Worm (Caenorhabditis elegans) whole organism, L1 larva: Measurements from ENCODE around the gene slfl-4.

ENCODE experiments used
- C16A3.4 ChIP-seq: fragments of 150-350 bp; optimal IDR thresholded peaks from 2 replicates; lab custom pipeline; 2014; ENCODE audit warnings: missing biosample characterization, missing genetic modification characterization
- F16B12.6 ChIP-seq: fragments of 150-350 bp; optimal IDR thresholded peaks from 2 replicates; lab custom pipeline; 2014; ENCODE audit warnings: missing biosample characterization, missing genetic modification characterization
- ceh-8 ChIP-seq: fragments of 200-800 bp; sonication (Bioruptor generic); optimal IDR thresholded peaks from 2 replicates; lab custom pipeline; 2018; ENCODE audit warnings: mild to moderate bottlenecking, missing genetic modification characterization, moderate library complexity, missing compliant biosample characterization
- ceh-90 ChIP-seq: sonication (generic microtip); optimal IDR thresholded peaks from 2 replicates; lab custom pipeline; 2016; ENCODE audit warnings: missing genetic modification characterization, missing compliant biosample characterization
- dsc-1 ChIP-seq: sonication (generic microtip); optimal IDR thresholded peaks from 2 replicates; lab custom pipeline; 2016; ENCODE audit warnings: mild to moderate bottlenecking, missing genetic modification characterization, missing compliant biosample characterization
- efl-3 ChIP-seq: fragments of 200-800 bp; sonication (Bioruptor generic); optimal IDR thresholded peaks from 2 replicates; lab custom pipeline; 2018; ENCODE audit warnings: mild to moderate bottlenecking, missing genetic modification characterization, missing compliant biosample characterization
- egl-27 ChIP-seq, 2 experiments: fragments of 150-350 bp in 1 of 2; sonication (generic microtip); optimal IDR thresholded peaks; 3 replicates each; lab custom pipeline; 2017 to 2018; ENCODE audit warnings: missing biosample characterization in 2 of 2, missing genetic modification characterization in 2 of 2, missing genetic modification reagents in 2 of 2
- elt-2 ChIP-seq: sonication (generic microtip); optimal IDR thresholded peaks from 2 replicates; lab custom pipeline; 2016; ENCODE audit warnings: missing genetic modification characterization, mild to moderate bottlenecking, inconsistent platforms, missing compliant biosample characterization, missing genetic modification reagents
- elt-3 ChIP-seq, 6 experiments: fragments of 150-350 bp in 1 of 6; sonication (generic microtip); optimal IDR thresholded peaks; 2 replicates each; lab custom pipeline; 2017 to 2018; ENCODE audit warnings: missing biosample characterization in 6 of 6, missing genetic modification characterization in 6 of 6, inconsistent platforms in 1 of 6
- fkh-10 ChIP-seq: sonication (generic microtip); optimal IDR thresholded peaks from 2 replicates; lab custom pipeline; 2017; ENCODE audit warnings: missing biosample characterization, missing genetic modification reagents, missing genetic modification characterization
- grh-1 ChIP-seq: fragments of 200-800 bp; sonication (Bioruptor generic); IDR thresholded peaks from 2 replicates; pipeline ENCODE4 v1.3.6; 2022; ENCODE audit warnings: missing genetic modification reagents, missing genetic modification characterization, missing compliant biosample characterization
- hlh-17 ChIP-seq: fragments of 200-800 bp; sonication (Bioruptor generic); optimal IDR thresholded peaks from 2 replicates; lab custom pipeline; 2018; ENCODE audit warnings: missing genetic modification characterization, mild to moderate bottlenecking, missing compliant biosample characterization, moderate library complexity, borderline replicate concordance
- hlh-4 ChIP-seq: sonication (generic microtip); optimal IDR thresholded peaks from 2 replicates; lab custom pipeline; 2016; ENCODE audit warnings: mild to moderate bottlenecking, missing genetic modification characterization, missing compliant biosample characterization
- hpl-2 ChIP-seq: fragments of 150-350 bp; optimal IDR thresholded peaks from 2 replicates; lab custom pipeline; 2014; ENCODE audit warnings: missing biosample characterization, missing genetic modification reagents, missing genetic modification characterization
- lin-35 ChIP-seq, 2 experiments: fragments of 150-350 bp; optimal IDR thresholded peaks; 2 replicates each; lab custom pipeline; 2014; ENCODE audit warnings: missing biosample characterization in 2 of 2, missing genetic modification characterization in 2 of 2, missing genetic modification reagents in 2 of 2
- lir-3 ChIP-seq: sonication (generic microtip); optimal IDR thresholded peaks from 2 replicates; lab custom pipeline; 2016; ENCODE audit warnings: mild to moderate bottlenecking, missing genetic modification characterization, moderate library complexity, missing compliant biosample characterization; ENCODE audit not compliant: poor library complexity
- lsy-2 ChIP-seq, 2 experiments: fragments of 150-350 bp; optimal IDR thresholded peaks; 2 replicates each; lab custom pipeline; 2014; ENCODE audit warnings: missing biosample characterization in 2 of 2, missing genetic modification characterization in 2 of 2
- nhr-11 ChIP-seq: fragments of 150-350 bp; optimal IDR thresholded peaks from 2 replicates; lab custom pipeline; 2014; ENCODE audit warnings: missing biosample characterization, missing genetic modification characterization
- nhr-12 ChIP-seq: sonication (generic microtip); optimal IDR thresholded peaks from 2 replicates; lab custom pipeline; 2017; ENCODE audit warnings: missing biosample characterization, missing genetic modification characterization
- nhr-28 ChIP-seq: fragments of 150-350 bp; optimal IDR thresholded peaks from 2 replicates; lab custom pipeline; 2014; ENCODE audit warnings: missing biosample characterization, missing genetic modification characterization
- nhr-71 ChIP-seq: sonication (generic microtip); optimal IDR thresholded peaks from 2 replicates; lab custom pipeline; 2016; ENCODE audit warnings: mild to moderate bottlenecking, missing genetic modification characterization, moderate library complexity, missing compliant biosample characterization
- nhr-76 ChIP-seq: sonication (generic microtip); optimal IDR thresholded peaks from 2 replicates; lab custom pipeline; 2017; ENCODE audit warnings: missing biosample characterization, missing genetic modification characterization
- nhr-77 ChIP-seq: fragments of 150-350 bp; optimal IDR thresholded peaks from 2 replicates; lab custom pipeline; 2014; ENCODE audit warnings: missing biosample characterization, missing genetic modification characterization
- nhr-85 ChIP-seq: sonication (generic microtip); peaks from one replicate; lab custom pipeline; 2016; ENCODE audit warnings: missing genetic modification characterization, inconsistent platforms, missing compliant biosample characterization
- pag-3 ChIP-seq: sonication (generic microtip); optimal IDR thresholded peaks from 2 replicates; lab custom pipeline; 2017; ENCODE audit warnings: missing genetic modification characterization, mild to moderate bottlenecking, missing compliant biosample characterization, antibody characterized with exemption, borderline replicate concordance; ENCODE audit not compliant: insufficient read depth
- pax-3 ChIP-seq: fragments of 200-800 bp; sonication (Bioruptor generic); optimal IDR thresholded peaks from 2 replicates; lab custom pipeline; 2018; ENCODE audit warnings: mild to moderate bottlenecking, missing genetic modification characterization, moderate library complexity, missing compliant biosample characterization
- pqm-1 ChIP-seq: sonication (generic microtip); optimal IDR thresholded peaks from 3 replicates; lab custom pipeline; 2017; ENCODE audit warnings: missing biosample characterization, missing genetic modification characterization
- snpc-4 ChIP-seq: fragments of 150-350 bp; optimal IDR thresholded peaks from 2 replicates; lab custom pipeline; 2014; ENCODE audit warnings: missing biosample characterization, missing genetic modification characterization
- snu-23 ChIP-seq: sonication (generic microtip); optimal IDR thresholded peaks from 2 replicates; lab custom pipeline; 2016; ENCODE audit warnings: missing genetic modification characterization, missing compliant biosample characterization
- sox-4 ChIP-seq: sonication (generic microtip); optimal IDR thresholded peaks from 2 replicates; lab custom pipeline; 2016; ENCODE audit warnings: missing genetic modification characterization, missing compliant biosample characterization
- sptf-1 ChIP-seq: fragments of 150-350 bp; optimal IDR thresholded peaks from 2 replicates; lab custom pipeline; 2014; ENCODE audit warnings: missing biosample characterization, missing genetic modification characterization
- swsn-7 ChIP-seq: sonication (generic microtip); optimal IDR thresholded peaks from 2 replicates; lab custom pipeline; 2016; ENCODE audit warnings: missing genetic modification characterization, missing compliant biosample characterization
- tbx-2 ChIP-seq: sonication (generic microtip); optimal IDR thresholded peaks from 2 replicates; lab custom pipeline; 2016; ENCODE audit warnings: missing genetic modification characterization, missing compliant biosample characterization
- tlp-1 ChIP-seq: fragments of 150-350 bp; optimal IDR thresholded peaks from 2 replicates; lab custom pipeline; 2014; ENCODE audit warnings: missing biosample characterization, missing genetic modification characterization
- unc-62 ChIP-seq: fragments of 150-350 bp; optimal IDR thresholded peaks from 2 replicates; lab custom pipeline; 2014; ENCODE audit warnings: missing biosample characterization, missing genetic modification reagents, missing genetic modification characterization
- unc-98 ChIP-seq: fragments of 200-800 bp; sonication (Bioruptor generic); IDR thresholded peaks from 2 replicates; pipeline ENCODE4 v1.3.6; 2022; ENCODE audit warnings: missing genetic modification characterization, missing compliant biosample characterization
- ztf-11 ChIP-seq, 2 experiments: sonication (generic microtip); optimal IDR thresholded peaks; 2 replicates each; lab custom pipeline; 2016 to 2017; ENCODE audit warnings: missing genetic modification characterization in 2 of 2, missing biosample characterization in 1 of 2, missing compliant biosample characterization in 1 of 2
- ztf-4 ChIP-seq: fragments of 150-350 bp; optimal IDR thresholded peaks from 2 replicates; lab custom pipeline; 2014; ENCODE audit warnings: missing biosample characterization, missing genetic modification characterization

The slfl-4 gene

ce11 chrIV:5318835-5319303 lies 44.5 kb downstream of the slfl-4 start, which contains the start of gene slc-46A (continued):
- TF ChIP-seq pqm-1 (tag; lab: Kevin White, UChicago) (no peak), ztf-4 (tag; lab: Kevin White, UChicago) (no peak), snpc-4 (tag; lab: Kevin White, UChicago) (peak; percentile 51), nhr-76 (tag; lab: Kevin White, UChicago) (no peak), tbx-2 (tag; lab: Kevin White, UChicago) (no peak), hlh-4 (no peak), swsn-7 (tag; lab: Kevin White, UChicago) (peak; percentile 24), unc-98 (no peak), ceh-90 (tag; lab: Kevin White, UChicago) (no peak), egl-27 (tag; optimal IDR thresholded peaks at IDR 0.05; lab: Kevin White, UChicago) (no peak), dsc-1 (no peak), sox-4 (tag; lab: Kevin White, UChicago) (no peak), snu-23 (GFP tag; lab: Kevin White, UChicago) (no peak), nhr-71 (tag; lab: Kevin White, UChicago) (peak; percentile 26), nhr-77 (tag; lab: Kevin White, UChicago) (no peak), nhr-11 (no peak), lir-3 (no peak), C16A3.4 (tag; lab: Kevin White, UChicago) (no peak), grh-1 (GFP tag; lab: Robert Waterston, UW) (no peak), F16B12.6 (tag; lab: Kevin White, UChicago) (no peak), elt-2 (tag; lab: Kevin White, UChicago) (peak; percentile 2), pag-3 (tag; lab: Kevin White, UChicago) (no peak), ceh-8 (no peak), fkh-10 (no peak), nhr-28 (tag; lab: Kevin White, UChicago) (no peak), lin-35 (GFP tag; optimal IDR thresholded peaks at IDR 0.05; lab: Kevin White, UChicago) (peak in 1 of 2 experiments; percentile 37), nhr-85 (tag; lab: Kevin White, UChicago) (peak; percentile 77), ztf-11 (tag; optimal IDR thresholded peaks at IDR 0.05; lab: Kevin White, UChicago) (no peak), sptf-1 (tag; lab: Kevin White, UChicago) (no peak), hlh-17 (GFP tag; lab: Kevin White, UChicago) (no peak), efl-3 (GFP tag; lab: Kevin White, UChicago) (no peak), unc-62 (no peak), nhr-12 (no peak), elt-3 (tag; optimal IDR thresholded peaks at IDR 0.05; lab: Kevin White, UChicago) (peak in 1 of 6 experiments; percentile 8), lsy-2 (tag; optimal IDR thresholded peaks at IDR 0.05; lab: Kevin White, UChicago) (peak; percentile 20 to 24), hpl-2 (GFP tag; lab: Kevin White, UChicago) (no peak), tlp-1 (no peak), pax-3 (tag; lab: Kevin White, UChicago) (no peak)
